Fruit fly (Drosophila melanogaster) whole organism, embryonic: Measurements from ENCODE around the gene CG5810.

Source experiments
- Ada2b ChIP-seq: fragments of 200-800 bp; sonication (Bioruptor generic); IDR thresholded peaks from 2 replicates; pipeline ENCODE4 v1.3.6; 2022; ENCODE audit warnings: missing biosample characterization, missing genetic modification characterization
- BtbVII ChIP-seq: fragments of 200-800 bp; sonication (Bioruptor generic); optimal IDR thresholded peaks from 3 replicates; lab custom pipeline; 2017; ENCODE audit warnings: missing biosample characterization, mild to moderate bottlenecking, missing genetic modification characterization
- CG10209 ChIP-seq: fragments of 200-800 bp; sonication (Bioruptor generic); optimal IDR thresholded peaks from 3 replicates; lab custom pipeline; 2017; ENCODE audit warnings: missing biosample characterization, mild to moderate bottlenecking, missing genetic modification characterization, missing genetic modification reagents
- CG10654 ChIP-seq: fragments of 200-800 bp; sonication (Bioruptor generic); optimal IDR thresholded peaks from 2 replicates; lab custom pipeline; 2016; ENCODE audit warnings: missing biosample characterization, missing genetic modification characterization
- CG11085 ChIP-seq: fragments of 200-800 bp; sonication (Bioruptor generic); IDR thresholded peaks from 2 replicates; pipeline ENCODE4 v1.3.6; 2022; ENCODE audit warnings: missing biosample characterization, missing genetic modification characterization
- CG11398 ChIP-seq: fragments of 200-800 bp; sonication (Bioruptor generic); optimal IDR thresholded peaks from 2 replicates; lab custom pipeline; 2016; ENCODE audit warnings: missing biosample characterization, missing genetic modification characterization
- CG12155 ChIP-seq: fragments of 200-800 bp; sonication (Bioruptor generic); optimal IDR thresholded peaks from 3 replicates; lab custom pipeline; 2016; ENCODE audit warnings: missing biosample characterization, missing genetic modification characterization
- CG1233 ChIP-seq: fragments of 200-800 bp; sonication (Bioruptor generic); optimal IDR thresholded peaks from 4 replicates; lab custom pipeline; 2018; ENCODE audit warnings: missing biosample characterization, mild to moderate bottlenecking, missing genetic modification characterization
- CG12391 ChIP-seq: fragments of 200-800 bp; sonication (Bioruptor generic); optimal IDR thresholded peaks from 3 replicates; lab custom pipeline; 2018; ENCODE audit warnings: missing biosample characterization, mild to moderate bottlenecking, missing genetic modification characterization, moderate library complexity
- CG13424 ChIP-seq: fragments of 200-800 bp; sonication (Bioruptor generic); optimal IDR thresholded peaks from 2 replicates; lab custom pipeline; 2019; ENCODE audit warnings: missing biosample characterization, mild to moderate bottlenecking, missing genetic modification characterization, moderate library complexity
- CG1529 ChIP-seq: fragments of 200-800 bp; sonication (Bioruptor generic); optimal IDR thresholded peaks from 3 replicates; lab custom pipeline; 2018; ENCODE audit warnings: missing biosample characterization, missing genetic modification characterization
- CG17802 ChIP-seq: fragments of 200-800 bp; sonication (Bioruptor generic); optimal IDR thresholded peaks from 2 replicates; lab custom pipeline; 2018; ENCODE audit warnings: missing biosample characterization, mild to moderate bottlenecking, missing genetic modification characterization, moderate library complexity
- CG2129 ChIP-seq: fragments of 200-800 bp; sonication (Bioruptor generic); IDR thresholded peaks from 2 replicates; pipeline ENCODE4 v1.3.6; 2022; ENCODE audit warnings: missing biosample characterization, missing genetic modification characterization; ENCODE audit not compliant: partially characterized antibody
- CG3995 ChIP-seq: fragments of 200-800 bp; sonication (Bioruptor generic); optimal IDR thresholded peaks from 3 replicates; lab custom pipeline; 2016; ENCODE audit warnings: missing biosample characterization, missing genetic modification characterization
- CG6654 ChIP-seq: fragments of 200-800 bp; sonication (Bioruptor generic); optimal IDR thresholded peaks from 2 replicates; lab custom pipeline; 2017; ENCODE audit warnings: missing biosample characterization, mild to moderate bottlenecking, missing genetic modification characterization
- CG7556 ChIP-seq: fragments of 200-800 bp; sonication (Bioruptor generic); optimal IDR thresholded peaks from 2 replicates; lab custom pipeline; 2017; ENCODE audit warnings: missing biosample characterization, mild to moderate bottlenecking, missing genetic modification characterization
- CG7786 ChIP-seq: fragments of 200-800 bp; sonication (Bioruptor generic); optimal IDR thresholded peaks from 2 replicates; lab custom pipeline; 2016; ENCODE audit warnings: missing biosample characterization, missing genetic modification characterization
- CG8478 ChIP-seq: fragments of >200 bp; optimal IDR thresholded peaks from 2 replicates; lab custom pipeline; 2018
- CG9727 ChIP-seq: fragments of 200-800 bp; sonication (Bioruptor generic); optimal IDR thresholded peaks from 3 replicates; lab custom pipeline; 2017; ENCODE audit warnings: missing biosample characterization, mild to moderate bottlenecking, missing genetic modification characterization
- CoRest ChIP-seq: fragments of 200-800 bp; sonication (Bioruptor generic); optimal IDR thresholded peaks from 3 replicates; lab custom pipeline; 2018; ENCODE audit warnings: missing biosample characterization, mild to moderate bottlenecking, missing genetic modification characterization, moderate library complexity
- D ChIP-seq, 2 experiments: fragments of 200-800 bp in 1 of 2; fragments of >200 bp in 1 of 2; sonication (Bioruptor generic) in 1 of 2; optimal IDR thresholded peaks; 2 replicates in 1 of 2; 3 replicates in 1 of 2; lab custom pipeline; 2017; ENCODE audit warnings: mild to moderate bottlenecking in 1 of 2, missing biosample characterization in 1 of 2, missing genetic modification characterization in 1 of 2, missing genetic modification reagents in 1 of 2
- ERR ChIP-seq: fragments of 200-800 bp; sonication (Bioruptor generic); optimal IDR thresholded peaks from 2 replicates; lab custom pipeline; 2016; ENCODE audit warnings: missing biosample characterization, missing genetic modification characterization
- H2.0 ChIP-seq: fragments of 200-800 bp; sonication (Bioruptor generic); IDR thresholded peaks from 2 replicates; pipeline ENCODE4 v1.3.6; 2022; ENCODE audit warnings: missing biosample characterization, missing genetic modification characterization
- Hmr ChIP-seq: fragments of 200-800 bp; sonication (Bioruptor generic); optimal IDR thresholded peaks from 3 replicates; lab custom pipeline; 2017; ENCODE audit warnings: mild to moderate bottlenecking, missing biosample characterization, missing genetic modification reagents, missing genetic modification characterization
- Mrtf ChIP-seq: fragments of 200-800 bp; sonication (Bioruptor generic); IDR thresholded peaks from 3 replicates; pipeline ENCODE4 v1.3.6; 2022; ENCODE audit warnings: missing biosample characterization, missing genetic modification characterization
- Pdp1 ChIP-seq, 2 experiments: fragments of 200-800 bp; sonication (Bioruptor generic); optimal IDR thresholded peaks; 3 replicates each; lab custom pipeline; 2016; ENCODE audit warnings: missing biosample characterization in 2 of 2, missing genetic modification characterization in 2 of 2, mild to moderate bottlenecking in 1 of 2, moderate library complexity in 1 of 2
- Ptx1 ChIP-seq: fragments of 200-800 bp; sonication (Bioruptor generic); IDR thresholded peaks from 2 replicates; pipeline ENCODE4 v1.3.6; 2022; ENCODE audit warnings: missing biosample characterization, missing genetic modification characterization
- Scr ChIP-seq: fragments of 200-800 bp; sonication (Bioruptor generic); IDR thresholded peaks from 2 replicates; pipeline ENCODE4 v1.3.6; 2022; ENCODE audit warnings: missing biosample characterization, missing genetic modification characterization; ENCODE audit not compliant: partially characterized antibody
- YL-1 ChIP-seq: fragments of 200-800 bp; sonication (Bioruptor generic); optimal IDR thresholded peaks from 3 replicates; lab custom pipeline; 2017; ENCODE audit warnings: missing biosample characterization, mild to moderate bottlenecking, missing genetic modification characterization
- amos ChIP-seq: fragments of 200-800 bp; sonication (Bioruptor generic); IDR thresholded peaks from 2 replicates; pipeline ENCODE4 v1.3.6; 2022; ENCODE audit warnings: missing biosample characterization, missing genetic modification characterization; ENCODE audit not compliant: partially characterized antibody
- aop ChIP-seq: fragments of 200-800 bp; sonication (Bioruptor generic); IDR thresholded peaks from 2 replicates; pipeline ENCODE4 v1.3.6; 2022; ENCODE audit warnings: missing biosample characterization, missing genetic modification characterization
- ash1 ChIP-seq: fragments of 200-800 bp; sonication (Bioruptor generic); optimal IDR thresholded peaks from 2 replicates; lab custom pipeline; 2018; ENCODE audit warnings: missing biosample characterization, mild to moderate bottlenecking, missing genetic modification characterization
- az2 ChIP-seq: fragments of 200-800 bp; sonication (Bioruptor generic); optimal IDR thresholded peaks from 3 replicates; lab custom pipeline; 2016; ENCODE audit warnings: missing biosample characterization, missing genetic modification characterization
- br ChIP-seq: fragments of >200 bp; optimal IDR thresholded peaks from 2 replicates; lab custom pipeline; 2017
- dimm ChIP-seq: fragments of 200-800 bp; sonication (Bioruptor generic); IDR thresholded peaks from 2 replicates; pipeline ENCODE4 v1.3.6; 2022; ENCODE audit warnings: missing biosample characterization, missing genetic modification characterization
- fd64A ChIP-seq: fragments of 200-800 bp; sonication (Bioruptor generic); optimal IDR thresholded peaks from 3 replicates; lab custom pipeline; 2018; ENCODE audit warnings: missing biosample characterization, mild to moderate bottlenecking, missing genetic modification characterization
- ken ChIP-seq: fragments of 200-800 bp; sonication (Bioruptor generic); IDR thresholded peaks from 3 replicates; pipeline ENCODE4 v1.3.6; 2022; ENCODE audit warnings: missing biosample characterization, missing genetic modification characterization
- luna ChIP-seq: fragments of 200-800 bp; sonication (Bioruptor generic); optimal IDR thresholded peaks from 2 replicates; lab custom pipeline; 2016; ENCODE audit warnings: missing biosample characterization, missing genetic modification characterization
- mld ChIP-seq: fragments of 200-800 bp; sonication (Bioruptor generic); IDR thresholded peaks from 3 replicates; pipeline ENCODE4 v1.3.6; 2022; ENCODE audit warnings: missing biosample characterization, missing genetic modification characterization; ENCODE audit not compliant: partially characterized antibody
- nmo ChIP-seq: fragments of 200-800 bp; sonication (Bioruptor generic); optimal IDR thresholded peaks from 2 replicates; lab custom pipeline; 2018; ENCODE audit warnings: missing biosample characterization, mild to moderate bottlenecking, missing genetic modification characterization, moderate library complexity
- phol ChIP-seq: fragments of 200-800 bp; sonication (Bioruptor generic); optimal IDR thresholded peaks from 3 replicates; lab custom pipeline; 2018; ENCODE audit warnings: missing biosample characterization, mild to moderate bottlenecking, missing genetic modification characterization, moderate library complexity
- schlank ChIP-seq: fragments of 200-800 bp; sonication (Bioruptor generic); optimal IDR thresholded peaks from 2 replicates; lab custom pipeline; 2018; ENCODE audit warnings: missing biosample characterization, mild to moderate bottlenecking, missing genetic modification characterization
- sisA ChIP-seq: fragments of 200-800 bp; sonication (Bioruptor generic); IDR thresholded peaks from 2 replicates; pipeline ENCODE4 v1.3.6; 2022; ENCODE audit warnings: missing biosample characterization, missing genetic modification characterization
- slbo ChIP-seq: fragments of 200-800 bp; sonication (Bioruptor generic); IDR thresholded peaks from 2 replicates; pipeline ENCODE4 v1.3.6; 2022; ENCODE audit warnings: missing biosample characterization, missing genetic modification characterization
- sug ChIP-seq: fragments of 200-800 bp; optimal IDR thresholded peaks from 2 replicates; lab custom pipeline; 2019; ENCODE audit warnings: missing biosample characterization, mild to moderate bottlenecking, missing genetic modification characterization, moderate library complexity
- tin ChIP-seq: fragments of 200-800 bp; sonication (Bioruptor generic); optimal IDR thresholded peaks from 3 replicates; lab custom pipeline; 2016; ENCODE audit warnings: missing biosample characterization, missing genetic modification characterization
- tup ChIP-seq: fragments of 200-800 bp; sonication (Bioruptor generic); optimal IDR thresholded peaks from 2 replicates; lab custom pipeline; 2016; ENCODE audit warnings: missing biosample characterization, mild to moderate bottlenecking, missing genetic modification characterization, moderate library complexity
- twi ChIP-seq: fragments of 200-800 bp; optimal IDR thresholded peaks from 2 replicates; lab custom pipeline; 2019; ENCODE audit warnings: missing biosample characterization, mild to moderate bottlenecking, missing genetic modification characterization, moderate library complexity
- wek ChIP-seq: fragments of 200-800 bp; sonication (Bioruptor generic); optimal IDR thresholded peaks from 3 replicates; lab custom pipeline; 2018; ENCODE audit warnings: missing biosample characterization, mild to moderate bottlenecking, missing genetic modification characterization, moderate library complexity

Gene CG5810

DNA sequence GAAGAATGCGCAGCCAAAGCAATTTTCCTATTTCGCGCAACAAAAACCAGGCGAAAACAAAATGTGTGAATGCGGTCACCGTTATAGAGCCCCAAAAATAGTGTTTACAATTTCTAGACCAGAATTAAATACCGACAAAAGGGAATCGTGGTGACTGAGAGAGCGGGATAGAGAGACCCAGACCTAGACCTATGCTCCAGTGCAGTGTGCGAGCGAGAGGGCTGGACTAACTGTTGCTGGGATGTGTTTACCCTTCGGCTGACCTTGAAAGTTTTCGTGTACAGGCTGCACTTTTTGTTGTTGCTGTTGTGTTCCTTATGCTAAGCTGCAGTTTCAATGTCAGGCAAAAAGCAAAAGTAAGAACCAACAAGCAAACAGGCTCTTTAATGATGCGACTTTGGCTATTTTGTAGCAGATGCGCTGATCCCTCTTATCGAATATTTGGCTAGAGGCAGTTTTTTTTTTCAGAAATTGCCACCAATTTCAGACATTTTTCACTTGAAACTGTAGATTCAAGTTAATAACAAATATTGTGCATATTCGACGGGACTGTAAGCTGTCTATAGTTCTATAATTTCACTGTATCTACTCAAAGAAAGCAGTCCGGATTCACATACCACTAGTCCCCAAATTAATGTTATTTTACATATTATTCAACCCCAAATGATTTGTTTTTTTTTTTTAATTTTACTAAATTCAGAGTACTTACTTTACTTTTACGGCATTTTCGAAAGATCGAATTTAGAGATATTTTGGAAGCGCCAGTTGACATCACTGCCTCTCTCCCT lies 23.2 kb downstream of the CG5810 start (continued):
- TF ChIP-seq schlank (tag; lab: Kevin White, UChicago) (no peak), CG17802 (tag; lab: Kevin White, UChicago) (no peak), CG6654 (peak; percentile 36), CoRest (peak; percentile 49), Ada2b (no peak), CG2129 (GFP tag; lab: Robert Waterston, UW) (no peak), Scr (GFP tag; lab: Robert Waterston, UW) (no peak), YL-1 (GFP tag; lab: Kevin White, UChicago) (no peak), CG13424 (peak; percentile 34), aop (no peak), fd64A (GFP tag; lab: Kevin White, UChicago) (no peak), CG9727 (GFP tag; lab: Kevin White, UChicago) (peak; percentile 59), sisA (GFP tag; lab: Robert Waterston, UW) (peak; percentile 30; the same call in 1 of the 2 replicates), CG1529 (GFP tag; lab: Kevin White, UChicago) (peak; percentile 11), CG3995 (GFP tag; lab: Kevin White, UChicago) (no peak), sug (tag; lab: Kevin White, UChicago) (no peak), luna (GFP tag; lab: Kevin White, UChicago) (no peak), dimm (GFP tag; lab: Robert Waterston, UW) (no peak), CG11398 (no peak), ash1 (GFP tag; lab: Kevin White, UChicago) (no peak), CG10654 (GFP tag; lab: Kevin White, UChicago) (no peak), phol (tag; lab: Kevin White, UChicago) (peak; percentile 50), BtbVII (GFP tag; lab: Kevin White, UChicago) (no peak), Mrtf (0 out of 3 replicates have a peak, but pooled peaks have one; percentile 7), Ptx1 (0 out of 2 replicates have a peak, but pooled peaks have one; percentile 31), Pdp1 (GFP tag; optimal IDR thresholded peaks at IDR 0.05; lab: Kevin White, UChicago) (peak in 1 of 2 experiments; percentile 40), CG12155 (no peak), CG12391 (peak; percentile 46), CG11085 (GFP tag; lab: Robert Waterston, UW) (no peak), CG10209 (GFP tag; lab: Kevin White, UChicago) (peak; percentile 43), D (optimal IDR thresholded peaks at IDR 0.05; lab: Kevin White, UChicago) (no peak), D (GFP tag; optimal IDR thresholded peaks at IDR 0.05; lab: Kevin White, UChicago) (peak; percentile 51), CG7556 (GFP tag; lab: Kevin White, UChicago) (peak; percentile 64), amos (no peak), CG7786 (GFP tag; lab: Kevin White, UChicago) (no peak), ken (no peak), wek (GFP tag; lab: Kevin White, UChicago) (no peak), ERR (GFP tag; lab: Kevin White, UChicago) (peak; percentile 53), CG1233 (no peak), az2 (GFP tag; lab: Kevin White, UChicago) (peak; percentile 43), CG8478 (lab: Kevin White, UChicago) (no peak), tin (GFP tag; lab: Kevin White, UChicago) (no peak), H2.0 (GFP tag; lab: Robert Waterston, UW) (no peak), mld (GFP tag; lab: Robert Waterston, UW) (no peak), slbo (GFP tag; lab: Robert Waterston, UW) (no peak; the same call in none of the 2 replicates), twi (tag; lab: Kevin White, UChicago) (no peak), nmo (GFP tag; lab: Kevin White, UChicago) (peak; percentile 38), tup (GFP tag; lab: Kevin White, UChicago) (no peak), Hmr (GFP tag; lab: Kevin White, UChicago) (no peak), br (lab: Kevin White, UChicago) (no peak)
